Worm (Caenorhabditis elegans) whole organism, young adult: ENCODE results near the gene T01B7.5.

Experiments
- B0019.2 ChIP-seq: fragments of 200-800 bp; sonication (Bioruptor generic); conservative IDR thresholded peaks from 2 replicates; pipeline ENCODE4 v1.3.6; 2022; ENCODE audit warnings: missing genetic modification reagents, missing genetic modification characterization, missing compliant biosample characterization
- B0336.3 ChIP-seq: fragments of 200-800 bp; sonication (Bioruptor generic); IDR thresholded peaks from 2 replicates; pipeline ENCODE4 v1.3.6; 2022; ENCODE audit warnings: missing genetic modification characterization, missing compliant biosample characterization
- C06A6.2 ChIP-seq: fragments of 200-800 bp; sonication (Bioruptor generic); conservative IDR thresholded peaks from 2 replicates; pipeline ENCODE4 v1.3.6; 2022; ENCODE audit warnings: missing genetic modification characterization, missing compliant biosample characterization
- F10E7.11 ChIP-seq: sonication (generic microtip); optimal IDR thresholded peaks from 2 replicates; lab custom pipeline; 2017; ENCODE audit warnings: mild to moderate bottlenecking, missing genetic modification characterization, moderate library complexity, missing compliant biosample characterization
- F23B12.7 ChIP-seq: sonication (generic microtip); optimal IDR thresholded peaks from 2 replicates; lab custom pipeline; 2017; ENCODE audit warnings: missing genetic modification characterization, mild to moderate bottlenecking, missing compliant biosample characterization, antibody characterized with exemption, moderate library complexity; ENCODE audit not compliant: insufficient read depth
- F33H1.4 ChIP-seq: fragments of 200-800 bp; sonication (Bioruptor generic); IDR thresholded peaks from 2 replicates; pipeline ENCODE4 v1.3.6; 2022; ENCODE audit warnings: missing genetic modification reagents, missing genetic modification characterization, missing compliant biosample characterization
- F37B4.10 ChIP-seq: fragments of 200-800 bp; sonication (Bioruptor generic); IDR thresholded peaks from 2 replicates; pipeline ENCODE4 v1.3.6; 2022; ENCODE audit warnings: missing genetic modification characterization, missing compliant biosample characterization
- F49E8.2 ChIP-seq: sonication (generic microtip); optimal IDR thresholded peaks from 3 replicates; lab custom pipeline; 2017; ENCODE audit warnings: missing genetic modification characterization, mild to moderate bottlenecking, missing compliant biosample characterization, antibody characterized with exemption, moderate library complexity; ENCODE audit not compliant: insufficient read depth
- F52B5.7 ChIP-seq: sonication (generic microtip); optimal IDR thresholded peaks from 2 replicates; lab custom pipeline; 2016; ENCODE audit warnings: mild to moderate bottlenecking, missing genetic modification characterization, missing compliant biosample characterization
- F55B11.4 ChIP-seq: sonication (generic microtip); optimal IDR thresholded peaks from 2 replicates; lab custom pipeline; 2016; ENCODE audit warnings: missing compliant biosample characterization, missing genetic modification characterization, borderline replicate concordance; ENCODE audit not compliant: insufficient read depth
- F57A8.1 ChIP-seq: fragments of 200-800 bp; sonication (Bioruptor generic); optimal IDR thresholded peaks from 2 replicates; lab custom pipeline; 2018; ENCODE audit warnings: mild to moderate bottlenecking, missing genetic modification characterization, moderate library complexity, missing compliant biosample characterization
- Y53G8AR.9 ChIP-seq: fragments of 200-800 bp; sonication (Bioruptor generic); conservative IDR thresholded peaks from 2 replicates; pipeline ENCODE4 v1.3.6; 2022; ENCODE audit warnings: missing genetic modification reagents, missing genetic modification characterization, missing compliant biosample characterization
- Y67H2A.10 ChIP-seq: fragments of 200-800 bp; sonication (Bioruptor generic); conservative IDR thresholded peaks from 2 replicates; pipeline ENCODE4 v1.3.6; 2022; ENCODE audit warnings: missing genetic modification reagents, missing genetic modification characterization, missing compliant biosample characterization
- Y79H2A.3 ChIP-seq: fragments of 200-800 bp; sonication (Bioruptor generic); conservative IDR thresholded peaks from 2 replicates; pipeline ENCODE4 v1.3.6; 2022; ENCODE audit warnings: missing genetic modification reagents, missing genetic modification characterization, missing compliant biosample characterization
- ama-1 ChIP-seq, 3 experiments: fragments of 150-350 bp in 1 of 3; sonication (generic microtip) in 2 of 3; optimal IDR thresholded peaks; 2 replicates each; lab custom pipeline; 2014 to 2018; ENCODE audit warnings: missing biosample characterization in 2 of 3, missing genetic modification characterization in 2 of 3, missing genetic modification reagents in 2 of 3
- athp-1 ChIP-seq: sonication (generic microtip); optimal IDR thresholded peaks from 2 replicates; lab custom pipeline; 2017; ENCODE audit warnings: mild to moderate bottlenecking, missing genetic modification characterization, missing compliant biosample characterization
- attf-5 ChIP-seq: fragments of 200-800 bp; sonication (Bioruptor generic); optimal IDR thresholded peaks from 2 replicates; lab custom pipeline; 2018; ENCODE audit warnings: mild to moderate bottlenecking, missing genetic modification characterization, missing compliant biosample characterization
- ccch-3 ChIP-seq: fragments of 200-800 bp; sonication (Bioruptor generic); optimal IDR thresholded peaks from 2 replicates; lab custom pipeline; 2018; ENCODE audit warnings: mild to moderate bottlenecking, missing genetic modification characterization, missing compliant biosample characterization
- ceh-40 ChIP-seq: fragments of 200-800 bp; sonication (Bioruptor generic); IDR thresholded peaks from 2 replicates; pipeline ENCODE4 v1.3.6; 2022; ENCODE audit warnings: missing genetic modification characterization, missing compliant biosample characterization
- ceh-58 ChIP-seq: fragments of 200-800 bp; sonication (Bioruptor generic); IDR thresholded peaks from 2 replicates; pipeline ENCODE4 v1.3.6; 2022; ENCODE audit warnings: missing genetic modification characterization, missing compliant biosample characterization
- chd-7 ChIP-seq: sonication (generic microtip); optimal IDR thresholded peaks from 2 replicates; lab custom pipeline; 2016; ENCODE audit warnings: mild to moderate bottlenecking, missing genetic modification characterization, moderate library complexity, missing compliant biosample characterization
- efl-1 ChIP-seq: fragments of 150-350 bp; optimal IDR thresholded peaks from 2 replicates; lab custom pipeline; 2014; ENCODE audit warnings: missing biosample characterization, missing genetic modification reagents, missing genetic modification characterization
- ekl-4 ChIP-seq: fragments of 200-800 bp; sonication (Bioruptor generic); IDR thresholded peaks from 2 replicates; pipeline ENCODE4 v1.3.6; 2022; ENCODE audit warnings: missing genetic modification reagents, missing genetic modification characterization, missing compliant biosample characterization
- ets-4 ChIP-seq: fragments of 200-800 bp; sonication (Bioruptor generic); optimal IDR thresholded peaks from 2 replicates; lab custom pipeline; 2018; ENCODE audit warnings: mild to moderate bottlenecking, missing genetic modification characterization, missing compliant biosample characterization
- fkh-3 ChIP-seq: sonication (generic microtip); optimal IDR thresholded peaks from 2 replicates; lab custom pipeline; 2016; ENCODE audit warnings: mild to moderate bottlenecking, missing genetic modification characterization, missing compliant biosample characterization
- gei-17 ChIP-seq: fragments of 200-800 bp; sonication (Bioruptor generic); optimal IDR thresholded peaks from 2 replicates; lab custom pipeline; 2018; ENCODE audit warnings: mild to moderate bottlenecking, missing genetic modification characterization, missing compliant biosample characterization
- hlh-12 ChIP-seq: sonication (generic microtip); optimal IDR thresholded peaks from 2 replicates; lab custom pipeline; 2016; ENCODE audit warnings: missing genetic modification characterization, missing compliant biosample characterization
- hmg-20 ChIP-seq: fragments of 200-800 bp; sonication (Bioruptor generic); IDR thresholded peaks from 2 replicates; pipeline ENCODE4 v1.3.6; 2022; ENCODE audit warnings: missing genetic modification reagents, missing genetic modification characterization, missing compliant biosample characterization
- let-526 ChIP-seq: fragments of 200-800 bp; sonication (Bioruptor generic); IDR thresholded peaks from 2 replicates; pipeline ENCODE4 v1.3.6; 2022; ENCODE audit warnings: missing genetic modification reagents, missing genetic modification characterization, missing compliant biosample characterization
- lin-35 ChIP-seq, 3 experiments: fragments of 150-350 bp in 2 of 3; sonication (generic microtip) in 1 of 3; optimal IDR thresholded peaks; 2 replicates each; lab custom pipeline; 2014 to 2018; ENCODE audit warnings: missing biosample characterization in 3 of 3, missing genetic modification characterization in 3 of 3, missing genetic modification reagents in 3 of 3
- lsl-1 ChIP-seq: fragments of 200-800 bp; sonication (Bioruptor generic); optimal IDR thresholded peaks from 2 replicates; lab custom pipeline; 2018; ENCODE audit warnings: mild to moderate bottlenecking, missing genetic modification characterization, moderate library complexity, missing compliant biosample characterization
- lsy-27 ChIP-seq: sonication (generic microtip); optimal IDR thresholded peaks from 2 replicates; lab custom pipeline; 2017; ENCODE audit warnings: missing genetic modification characterization, mild to moderate bottlenecking, missing compliant biosample characterization, antibody characterized with exemption, missing genotype, borderline replicate concordance; ENCODE audit not compliant: insufficient read depth
- madf-3 ChIP-seq: fragments of 200-800 bp; sonication (Bioruptor generic); IDR thresholded peaks from 2 replicates; pipeline ENCODE4 v1.3.6; 2022; ENCODE audit warnings: missing genetic modification reagents, missing genetic modification characterization, missing compliant biosample characterization
- madf-8 ChIP-seq: fragments of 200-800 bp; sonication (Bioruptor generic); conservative IDR thresholded peaks from 2 replicates; pipeline ENCODE4 v1.3.6; 2022; ENCODE audit warnings: missing genetic modification reagents, missing genetic modification characterization, missing compliant biosample characterization
- mcd-1 ChIP-seq: fragments of 200-800 bp; sonication (Bioruptor generic); IDR thresholded peaks from 2 replicates; pipeline ENCODE4 v1.3.6; 2022; ENCODE audit warnings: missing genetic modification reagents, missing genetic modification characterization, missing compliant biosample characterization
- mel-28 ChIP-seq: sonication (generic microtip); optimal IDR thresholded peaks from 2 replicates; lab custom pipeline; 2016; ENCODE audit warnings: borderline replicate concordance, mild to moderate bottlenecking, missing genetic modification characterization, missing compliant biosample characterization
- nfyb-1 ChIP-seq: fragments of 200-800 bp; sonication (Bioruptor generic); IDR thresholded peaks from 2 replicates; pipeline ENCODE4 v1.3.6; 2022; ENCODE audit warnings: missing genetic modification reagents, missing genetic modification characterization, missing compliant biosample characterization
- nhr-179 ChIP-seq: sonication (generic microtip); optimal IDR thresholded peaks from 2 replicates; lab custom pipeline; 2016; ENCODE audit warnings: mild to moderate bottlenecking, missing genetic modification characterization, missing compliant biosample characterization
- nhr-27 ChIP-seq: fragments of 200-800 bp; sonication (Bioruptor generic); optimal IDR thresholded peaks from 2 replicates; lab custom pipeline; 2018; ENCODE audit warnings: mild to moderate bottlenecking, missing genetic modification characterization, moderate library complexity, missing compliant biosample characterization
- rcor-1 ChIP-seq: fragments of 200-800 bp; sonication (Bioruptor generic); IDR thresholded peaks from 2 replicates; pipeline ENCODE4 v1.3.6; 2022; ENCODE audit warnings: missing genetic modification reagents, missing genetic modification characterization, missing compliant biosample characterization
- repo-1 ChIP-seq: sonication (generic microtip); optimal IDR thresholded peaks from 2 replicates; lab custom pipeline; 2017; ENCODE audit warnings: mild to moderate bottlenecking, missing genetic modification characterization, missing compliant biosample characterization
- sdz-38 ChIP-seq: sonication (generic microtip); optimal IDR thresholded peaks from 2 replicates; lab custom pipeline; 2016; ENCODE audit warnings: missing genotype, missing genetic modification characterization, missing compliant biosample characterization
- snpc-1.3 ChIP-seq: sonication (generic microtip); optimal IDR thresholded peaks from 2 replicates; lab custom pipeline; 2017; ENCODE audit warnings: missing genetic modification characterization, mild to moderate bottlenecking, missing compliant biosample characterization, antibody characterized with exemption, moderate library complexity, missing genotype, missing genetic modification reagents; ENCODE audit not compliant: insufficient read depth
- sptf-2 ChIP-seq: fragments of 200-800 bp; sonication (Bioruptor generic); optimal IDR thresholded peaks from 2 replicates; lab custom pipeline; 2018; ENCODE audit warnings: mild to moderate bottlenecking, missing genetic modification characterization, missing compliant biosample characterization
- tbp1 ChIP-seq: fragments of 200-800 bp; sonication (Bioruptor generic); optimal IDR thresholded peaks from 2 replicates; lab custom pipeline; 2018; ENCODE audit warnings: mild to moderate bottlenecking, missing genetic modification characterization, missing compliant biosample characterization
- ztf-25 ChIP-seq: fragments of 200-800 bp; sonication (Bioruptor generic); IDR thresholded peaks from 2 replicates; pipeline ENCODE4 v1.3.6; 2022; ENCODE audit warnings: missing genetic modification reagents, missing genetic modification characterization, missing compliant biosample characterization
- ztf-28 ChIP-seq: fragments of 200-800 bp; sonication (Bioruptor generic); IDR thresholded peaks from 2 replicates; pipeline ENCODE4 v1.3.6; 2022; ENCODE audit warnings: missing genetic modification reagents, missing genetic modification characterization, missing compliant biosample characterization
- ztf-6 ChIP-seq: fragments of 200-800 bp; sonication (Bioruptor generic); IDR thresholded peaks from 2 replicates; pipeline ENCODE4 v1.3.6; 2022; ENCODE audit warnings: missing genetic modification reagents, missing genetic modification characterization, missing compliant biosample characterization

T01B7.5 gene

DNA sequence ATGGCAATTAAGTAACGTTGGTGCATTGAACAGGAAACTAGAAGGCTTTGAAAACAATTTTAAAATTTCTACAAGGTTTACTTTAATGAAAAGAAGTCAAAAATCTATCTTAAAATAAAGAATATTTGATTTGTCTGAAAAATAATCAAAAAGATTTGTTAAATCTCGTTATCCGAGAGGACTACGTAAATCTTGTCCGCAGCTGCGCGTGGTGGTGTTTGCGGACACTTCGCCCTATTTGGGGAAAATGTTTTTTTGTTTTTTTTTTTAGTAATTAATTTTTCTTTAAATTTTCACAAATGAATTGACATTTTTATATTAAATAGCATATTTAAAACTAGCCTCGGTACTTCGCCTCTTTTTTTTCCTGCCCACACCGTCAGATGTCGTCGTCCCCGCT lies 32.7 kb upstream of the T01B7.5 start:
- TF ChIP-seq ztf-28, result no peak
- TF ChIP-seq B0019.2, result no peak
- no peak for TF ChIP-seq nfyb-1 (GFP tag; lab: Robert Waterston, UW)
- TF ChIP-seq sdz-38 (tag; lab: Kevin White, UChicago), result no peak
- no peak for TF ChIP-seq nhr-27
- no peak for TF ChIP-seq F52B5.7 (tag; lab: Kevin White, UChicago)
- no peak for TF ChIP-seq attf-5 (GFP tag; lab: Kevin White, UChicago)
- TF ChIP-seq lsl-1 (GFP tag; lab: Kevin White, UChicago), result peak; percentile 52
- TF ChIP-seq ceh-40 (GFP tag; lab: Robert Waterston, UW), result no peak
- TF ChIP-seq snpc-1.3 (tag; lab: Kevin White, UChicago), result peak; percentile 31
- TF ChIP-seq ets-4 (GFP tag; lab: Kevin White, UChicago), result no peak
- no peak for TF ChIP-seq C06A6.2
- TF ChIP-seq gei-17 (GFP tag; lab: Kevin White, UChicago), result no peak
- TF ChIP-seq Y79H2A.3 (GFP tag; lab: Robert Waterston, UW), result no peak
- no peak for TF ChIP-seq F55B11.4
- no peak for TF ChIP-seq hlh-12 (tag; lab: Kevin White, UChicago)
- TF ChIP-seq Y67H2A.10 (GFP tag; lab: Robert Waterston, UW), result no peak
- TF ChIP-seq nhr-179 (tag; lab: Kevin White, UChicago), result no peak
- TF ChIP-seq hmg-20 (GFP tag; lab: Robert Waterston, UW), result no peak
- TF ChIP-seq lsy-27 (tag; lab: Kevin White, UChicago), result no peak
- 0 out of 2 replicates have a peak, but pooled peaks have one; percentile 34 for TF ChIP-seq rcor-1
- no peak for TF ChIP-seq F23B12.7 (tag; lab: Kevin White, UChicago)
- TF ChIP-seq Y53G8AR.9 (GFP tag; lab: Robert Waterston, UW), result no peak
- TF ChIP-seq athp-1, result peak; percentile 99
- TF ChIP-seq repo-1 (tag; lab: Kevin White, UChicago), result no peak
- no peak for TF ChIP-seq mel-28 (tag; lab: Kevin White, UChicago)
- no peak for TF ChIP-seq let-526 (GFP tag; lab: Robert Waterston, UW)
- no peak for TF ChIP-seq ccch-3 (GFP tag; lab: Kevin White, UChicago)
- no peak for TF ChIP-seq madf-3 (GFP tag; lab: Robert Waterston, UW)
- TF ChIP-seq ceh-58, result no peak
- peak; percentile 44; the same call in 1 of the 2 replicates for TF ChIP-seq madf-8 (GFP tag; lab: Robert Waterston, UW)
- TF ChIP-seq fkh-3 (tag; lab: Kevin White, UChicago), result no peak
- TF ChIP-seq ztf-6, result no peak
- TF ChIP-seq ekl-4 (GFP tag; lab: Robert Waterston, UW), result no peak
- TF ChIP-seq F37B4.10 (GFP tag; lab: Robert Waterston, UW), result no peak
- TF ChIP-seq ztf-25, result no peak
- peak; percentile 6 for TF ChIP-seq efl-1 (GFP tag; lab: Kevin White, UChicago)
- no peak for TF ChIP-seq ama-1 (optimal IDR thresholded peaks at IDR 0.05; lab: Kevin White, UChicago)
- TF ChIP-seq ama-1 (GFP tag; optimal IDR thresholded peaks at IDR 0.05; lab: Kevin White, UChicago), result no peak
- TF ChIP-seq chd-7, result no peak
- no peak for TF ChIP-seq F49E8.2 (tag; lab: Kevin White, UChicago)
- no peak for TF ChIP-seq tbp1 (GFP tag; lab: Kevin White, UChicago)
- TF ChIP-seq lin-35 (GFP tag; optimal IDR thresholded peaks at IDR 0.05; lab: Kevin White, UChicago), result peak in 1 of 3 experiments; percentile 57
- no peak for TF ChIP-seq B0336.3 (GFP tag; lab: Robert Waterston, UW)
- no peak for TF ChIP-seq sptf-2 (GFP tag; lab: Kevin White, UChicago)
- no peak; the same call in 1 of the 2 replicates for TF ChIP-seq mcd-1
- no peak for TF ChIP-seq F57A8.1 (GFP tag; lab: Kevin White, UChicago)
- no peak for TF ChIP-seq F10E7.11 (tag; lab: Kevin White, UChicago)
- TF ChIP-seq F33H1.4 (GFP tag; lab: Robert Waterston, UW), result peak; percentile 61
